Worm (Caenorhabditis elegans) whole organism, L3 larva: Measurements from ENCODE around the gene ndub-6.

Experiments
- ceh-9 ChIP-seq: sonication (generic microtip); optimal IDR thresholded peaks from 2 replicates; lab custom pipeline; 2018; ENCODE audit warnings: missing biosample characterization, missing genetic modification characterization
- elt-1 ChIP-seq: fragments of 150-350 bp; optimal IDR thresholded peaks from 2 replicates; lab custom pipeline; 2014; ENCODE audit warnings: missing biosample characterization, missing genetic modification characterization
- elt-2 ChIP-seq: sonication (generic microtip); optimal IDR thresholded peaks from 2 replicates; lab custom pipeline; 2016; ENCODE audit warnings: missing genetic modification reagents, mild to moderate bottlenecking, missing genetic modification characterization, missing compliant biosample characterization
- mdl-1 ChIP-seq: fragments of 150-350 bp; optimal IDR thresholded peaks from 2 replicates; lab custom pipeline; 2014; ENCODE audit warnings: missing biosample characterization, missing genetic modification characterization
- nfya-1 ChIP-seq: sonication (generic microtip); optimal IDR thresholded peaks from 2 replicates; lab custom pipeline; 2017; ENCODE audit warnings: missing genetic modification characterization, mild to moderate bottlenecking, missing compliant biosample characterization, antibody characterized with exemption, moderate library complexity; ENCODE audit not compliant: insufficient read depth
- nhr-76 ChIP-seq: fragments of 150-350 bp; sonication (generic microtip); optimal IDR thresholded peaks from 5 replicates; lab custom pipeline; 2014; ENCODE audit warnings: missing biosample characterization, missing genetic modification characterization
- pha-4 ChIP-seq: fragments of 150-350 bp; optimal IDR thresholded peaks from 2 replicates; lab custom pipeline; 2014; ENCODE audit warnings: missing biosample characterization, missing genetic modification reagents, missing genetic modification characterization
- unc-62 ChIP-seq: fragments of 150-350 bp; sonication (generic microtip); optimal IDR thresholded peaks from 4 replicates; lab custom pipeline; 2014; ENCODE audit warnings: missing biosample characterization, missing genetic modification reagents, missing genetic modification characterization
- ztf-4 ChIP-seq: fragments of 150-350 bp; optimal IDR thresholded peaks from 2 replicates; lab custom pipeline; 2014; ENCODE audit warnings: missing biosample characterization, missing genetic modification characterization

ce11 chrIV:11681905-11682304, 29.7 kb downstream of the ndub-6 start, which contains the start of gene ZK792.4:
- TF ChIP-seq mdl-1 (tag; lab: Kevin White, UChicago) (no peak), pha-4 (tag; lab: Kevin White, UChicago) (no peak), elt-1 (tag; lab: Kevin White, UChicago) (no peak), elt-2 (tag; lab: Kevin White, UChicago) (no peak), ztf-4 (tag; lab: Kevin White, UChicago) (no peak), ceh-9 (no peak), nhr-76 (tag; lab: Kevin White, UChicago) (no peak), nfya-1 (tag; lab: Kevin White, UChicago) (no peak), unc-62 (no peak)
